Fruit fly (Drosophila melanogaster): Measurements from ENCODE around the gene neur.

The neur gene

DNA sequence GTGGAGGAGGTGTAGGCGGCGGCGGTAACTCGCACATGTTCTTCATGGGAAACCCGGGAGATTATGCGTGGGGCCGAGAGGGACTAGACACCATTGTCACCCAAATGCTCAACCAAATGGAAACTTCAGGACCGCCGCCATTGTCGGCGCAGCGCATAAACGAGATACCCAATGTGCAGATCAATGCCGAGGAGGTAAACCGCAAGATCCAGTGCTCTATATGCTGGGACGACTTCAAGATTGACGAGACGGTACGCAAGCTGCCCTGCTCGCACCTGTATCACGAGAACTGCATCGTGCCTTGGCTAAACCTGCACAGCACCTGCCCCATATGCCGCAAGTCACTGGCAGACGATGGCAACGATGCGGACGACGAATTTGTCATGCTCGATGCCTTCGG, 32.0 kb downstream of the neur start:
- TF ChIP-seq psq (GFP tag; optimal IDR thresholded peaks at IDR 0.05) (no peak), CG9705 (GFP tag; optimal IDR thresholded peaks at IDR 0.05) (no peak), Dif (GFP tag; optimal IDR thresholded peaks at IDR 0.05; ENCODE audit: partially characterized antibody) (no peak), Rel (GFP tag; optimal IDR thresholded peaks at IDR 0.05) (no peak), Rel (tag; optimal IDR thresholded peaks at IDR 0.05) (no peak), CrebA (GFP tag; optimal IDR thresholded peaks at IDR 0.05; ENCODE audit: borderline replicate concordance) (no peak), usp (GFP tag; optimal IDR thresholded peaks at IDR 0.05) (no peak), rgr (GFP tag; optimal IDR thresholded peaks at IDR 0.05) (no peak), Abd-B (GFP tag; optimal IDR thresholded peaks at IDR 0.05) (no peak), OdsH (GFP tag; optimal IDR thresholded peaks at IDR 0.05) (no peak)

DNA sequence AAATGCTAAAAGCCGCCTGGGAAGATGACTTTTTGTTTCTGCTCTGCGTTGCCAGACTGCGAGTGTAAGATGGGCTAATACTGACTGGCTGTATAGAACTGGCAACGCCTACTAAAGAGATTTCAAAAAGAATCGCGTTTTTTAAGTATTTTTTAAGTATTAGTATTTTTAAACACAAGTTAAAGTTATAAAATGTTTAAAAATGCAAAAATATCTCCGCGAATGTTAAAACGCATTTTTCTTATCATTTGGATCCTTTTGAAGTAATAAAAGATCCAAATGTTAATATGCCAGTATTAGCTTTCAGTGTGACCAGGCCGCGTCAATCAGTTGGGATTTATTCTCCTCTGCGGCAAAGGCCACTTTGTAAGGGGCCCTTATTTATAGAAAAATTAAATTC, 33.1 kb downstream of the neur start, which contains the start of the genes Prosbeta3 and Iru:
Gene Prosbeta3, minus strand, starts transcription at position 98 of the 400 bp plus-strand sequence.
Gene Iru, plus strand, starts transcription at position 328 of the 400 bp plus-strand sequence.
- TF ChIP-seq woc (GFP tag; optimal IDR thresholded peaks at IDR 0.05) (no peak), CG9705 (GFP tag; optimal IDR thresholded peaks at IDR 0.05) (no peak), CG32264 (GFP tag; optimal IDR thresholded peaks at IDR 0.05) (no peak), fru (GFP tag; optimal IDR thresholded peaks at IDR 0.05) (no peak), sage (GFP tag; optimal IDR thresholded peaks at IDR 0.05) (no peak), Rel (GFP tag; optimal IDR thresholded peaks at IDR 0.05) (no peak), Rel (tag; optimal IDR thresholded peaks at IDR 0.05) (peak; percentile 21), foxo (GFP tag; optimal IDR thresholded peaks at IDR 0.05) (no peak), br (GFP tag; optimal IDR thresholded peaks at IDR 0.05) (no peak), lola (GFP tag; optimal IDR thresholded peaks at IDR 0.05) (no peak), Myc (optimal IDR thresholded peaks at IDR 0.05) (peak; percentile 7), HLH106 (tag; optimal IDR thresholded peaks at IDR 0.05) (no peak), Dif (GFP tag; optimal IDR thresholded peaks at IDR 0.05; ENCODE audit: partially characterized antibody) (no peak), jim (GFP tag; optimal IDR thresholded peaks at IDR 0.05) (no peak)

DNA sequence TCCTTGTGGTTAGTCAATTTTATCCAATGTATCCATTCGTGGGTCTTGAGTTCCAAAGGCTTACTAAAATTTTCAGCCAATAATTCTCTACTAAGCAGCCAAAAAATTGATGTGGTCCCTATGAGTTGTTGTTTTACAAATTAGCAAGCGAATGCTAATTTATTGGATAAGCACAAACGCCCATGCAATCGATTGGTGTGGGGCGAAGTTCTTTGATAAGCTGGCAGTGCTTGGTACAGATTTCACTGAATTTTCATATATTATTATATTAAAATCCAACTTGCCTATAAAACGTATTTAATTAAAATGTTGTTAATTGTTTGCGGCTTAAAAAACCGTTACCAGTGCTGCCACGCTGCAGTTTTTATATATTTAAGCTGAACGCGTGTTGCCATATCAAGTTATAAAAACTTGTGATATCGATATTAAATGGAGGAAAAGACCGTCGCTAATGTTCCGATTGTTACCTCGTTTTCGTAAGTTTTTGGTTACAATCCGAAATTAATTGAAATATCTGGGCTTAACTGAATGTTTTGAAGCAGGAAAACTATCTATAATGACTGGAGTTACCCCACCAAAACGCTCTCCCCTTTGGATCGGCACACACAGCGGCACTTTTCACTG, 35.6 kb downstream of the neur start, which contains the start of the genes CG31100 and CG11980:
Gene CG31100, minus strand, starts transcription at position 51 of the 624 bp plus-strand sequence.
Gene CG11980, plus strand, starts transcription at position 418 of the 624 bp plus-strand sequence.
- TF ChIP-seq woc (GFP tag; optimal IDR thresholded peaks at IDR 0.05) (no peak), Rel (GFP tag; optimal IDR thresholded peaks at IDR 0.05) (no peak), Rel (tag; optimal IDR thresholded peaks at IDR 0.05) (peak; percentile 19)

DNA sequence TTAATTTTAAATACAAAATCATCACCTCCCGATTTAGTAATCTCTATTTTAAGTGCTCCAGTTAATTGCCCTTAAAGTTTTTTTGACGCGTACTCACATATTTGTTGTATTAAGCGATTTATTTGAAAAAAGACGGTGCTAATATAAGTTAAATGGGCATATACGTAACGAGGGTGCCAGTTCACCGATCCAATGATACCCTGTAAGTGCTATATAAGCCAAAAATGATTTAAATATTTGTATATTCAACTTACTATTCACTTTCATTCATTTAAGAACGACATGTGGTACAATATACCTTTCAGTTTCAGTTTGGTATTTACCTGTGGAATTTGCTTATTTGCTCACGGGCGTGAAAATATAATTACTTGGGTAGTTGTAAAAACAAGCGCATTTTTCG, 36.7 kb downstream of the neur start:
- no peak for TF ChIP-seq usp (GFP tag; optimal IDR thresholded peaks at IDR 0.05)
- peak; percentile 6 for TF ChIP-seq fru (GFP tag; optimal IDR thresholded peaks at IDR 0.05)
- peak in 1 of 2 experiments; percentile 2 for TF ChIP-seq foxo (GFP tag; optimal IDR thresholded peaks at IDR 0.05)
- no peak for TF ChIP-seq OdsH (GFP tag; optimal IDR thresholded peaks at IDR 0.05)
- TF ChIP-seq sage (GFP tag; optimal IDR thresholded peaks at IDR 0.05): no peak
- no peak for TF ChIP-seq tai (GFP tag; optimal IDR thresholded peaks at IDR 0.05)
- peak; percentile 36 for TF ChIP-seq h (GFP tag; optimal IDR thresholded peaks at IDR 0.05)
- no peak for TF ChIP-seq woc (GFP tag; optimal IDR thresholded peaks at IDR 0.05)
- no peak for TF ChIP-seq jim (GFP tag; optimal IDR thresholded peaks at IDR 0.05)
- no peak for TF ChIP-seq dsf (GFP tag; optimal IDR thresholded peaks at IDR 0.05; ENCODE audit: borderline replicate concordance)
- TF ChIP-seq HLH106 (tag; optimal IDR thresholded peaks at IDR 0.05): no peak
- peak; percentile 24 for TF ChIP-seq rgr (GFP tag; optimal IDR thresholded peaks at IDR 0.05)
- no peak for TF ChIP-seq Sp1 (GFP tag; optimal IDR thresholded peaks at IDR 0.05)
- TF ChIP-seq Vsx2 (GFP tag; optimal IDR thresholded peaks at IDR 0.05; ENCODE audit: partially characterized antibody): no peak
- TF ChIP-seq sv (GFP tag; optimal IDR thresholded peaks at IDR 0.05): no peak
- TF ChIP-seq Jra (GFP tag; optimal IDR thresholded peaks at IDR 0.05): no peak
- peak; percentile 10 for TF ChIP-seq ey (GFP tag; optimal IDR thresholded peaks at IDR 0.05)

DNA sequence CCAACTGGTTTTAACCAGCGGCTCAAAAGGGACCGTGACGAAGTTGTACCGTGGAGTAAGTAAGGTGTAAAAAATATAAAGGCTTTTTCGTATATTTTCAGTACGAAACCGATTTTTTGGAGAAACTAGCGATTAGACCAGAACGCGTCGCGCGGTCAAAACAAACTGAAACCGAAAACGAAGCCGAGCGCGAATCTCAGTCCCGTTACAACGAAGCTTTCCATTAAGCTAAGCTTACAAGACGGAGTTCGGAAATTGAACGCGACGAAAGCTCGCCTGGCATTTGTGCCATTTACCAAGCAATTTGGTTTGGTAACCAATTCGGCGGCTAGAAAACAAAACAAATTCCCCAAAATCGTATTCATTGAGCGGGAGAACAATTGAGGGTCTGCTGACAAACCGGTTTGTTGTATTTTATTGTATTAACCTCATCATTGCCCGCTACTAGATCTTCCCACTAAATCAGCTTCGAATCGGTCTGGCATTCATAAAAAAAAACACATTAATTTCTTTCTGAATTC, 37.5 kb downstream of the neur start:
- no peak for TF ChIP-seq Rel (GFP tag; optimal IDR thresholded peaks at IDR 0.05)
- TF ChIP-seq Rel (tag; optimal IDR thresholded peaks at IDR 0.05): no peak
- TF ChIP-seq dl (GFP tag; optimal IDR thresholded peaks at IDR 0.05; ENCODE audit: insufficient read depth in 1 of 2, partially characterized antibody in 2 of 2): no peak
- TF ChIP-seq Vsx2 (GFP tag; optimal IDR thresholded peaks at IDR 0.05; ENCODE audit: partially characterized antibody): no peak

All from whole organism, wandering third instar larva.